Worm (Caenorhabditis elegans) whole organism, L1 larva: ENCODE measurements around the gene srz-20.

Source experiments
- C04F5.9 ChIP-seq: sonication (generic microtip); optimal IDR thresholded peaks from 2 replicates; lab custom pipeline; 2016; ENCODE audit warnings: missing genetic modification characterization, missing compliant biosample characterization
- C16A3.4 ChIP-seq: fragments of 150-350 bp; optimal IDR thresholded peaks from 2 replicates; lab custom pipeline; 2014; ENCODE audit warnings: missing biosample characterization, missing genetic modification characterization
- C34B4.2 ChIP-seq: sonication (generic microtip); optimal IDR thresholded peaks from 2 replicates; lab custom pipeline; 2017; ENCODE audit warnings: mild to moderate bottlenecking, missing genetic modification characterization, missing compliant biosample characterization
- aha-1 ChIP-seq: fragments of 150-350 bp; optimal IDR thresholded peaks from 2 replicates; lab custom pipeline; 2014; ENCODE audit warnings: missing biosample characterization, missing genetic modification characterization
- alr-1 ChIP-seq: fragments of 200-800 bp; sonication (Bioruptor generic); optimal IDR thresholded peaks from 2 replicates; lab custom pipeline; 2018; ENCODE audit warnings: borderline replicate concordance, mild to moderate bottlenecking, missing genetic modification characterization, missing compliant biosample characterization
- aly-2 ChIP-seq: fragments of 150-350 bp; optimal IDR thresholded peaks from 2 replicates; lab custom pipeline; 2014; ENCODE audit warnings: missing biosample characterization, missing genetic modification characterization
- ama-1 ChIP-seq: fragments of 150-350 bp; optimal IDR thresholded peaks from 2 replicates; lab custom pipeline; 2014
- blmp-1 ChIP-seq: fragments of 150-350 bp; optimal IDR thresholded peaks from 2 replicates; lab custom pipeline; 2014; ENCODE audit warnings: missing biosample characterization, missing genetic modification characterization
- ceh-8 ChIP-seq: fragments of 200-800 bp; sonication (Bioruptor generic); optimal IDR thresholded peaks from 2 replicates; lab custom pipeline; 2018; ENCODE audit warnings: mild to moderate bottlenecking, missing genetic modification characterization, moderate library complexity, missing compliant biosample characterization
- ceh-82 ChIP-seq, 3 experiments: fragments of 150-350 bp in 1 of 3; sonication (generic microtip) in 2 of 3; optimal IDR thresholded peaks; 2 replicates each; lab custom pipeline; 2014 to 2017; ENCODE audit warnings: missing biosample characterization in 3 of 3, missing genetic modification characterization in 3 of 3
- dpl-1 ChIP-seq, 3 experiments: fragments of 150-350 bp in 2 of 3; sonication (generic microtip) in 1 of 3; optimal IDR thresholded peaks; 2 replicates each; lab custom pipeline; 2014 to 2017; ENCODE audit warnings: missing biosample characterization in 3 of 3, missing genetic modification characterization in 3 of 3, missing genetic modification reagents in 3 of 3
- dsc-1 ChIP-seq: sonication (generic microtip); optimal IDR thresholded peaks from 2 replicates; lab custom pipeline; 2016; ENCODE audit warnings: mild to moderate bottlenecking, missing genetic modification characterization, missing compliant biosample characterization
- efl-1 ChIP-seq, 4 experiments: fragments of 150-350 bp; optimal IDR thresholded peaks in 3 of 4; peaks in 1 of 4; 1 replicate in 1 of 4; 2 replicates in 3 of 4; lab custom pipeline; 2014; ENCODE audit warnings: missing biosample characterization in 2 of 4, missing genetic modification characterization in 2 of 4, missing genetic modification reagents in 2 of 4
- egl-13 ChIP-seq: sonication (generic microtip); optimal IDR thresholded peaks from 2 replicates; lab custom pipeline; 2016; ENCODE audit warnings: missing genotype, missing genetic modification reagents, missing genetic modification characterization, missing compliant biosample characterization
- elt-2 ChIP-seq: sonication (generic microtip); optimal IDR thresholded peaks from 2 replicates; lab custom pipeline; 2016; ENCODE audit warnings: missing genetic modification characterization, mild to moderate bottlenecking, inconsistent platforms, missing compliant biosample characterization, missing genetic modification reagents
- elt-3 ChIP-seq, 6 experiments: fragments of 150-350 bp in 1 of 6; sonication (generic microtip); optimal IDR thresholded peaks; 2 replicates each; lab custom pipeline; 2017 to 2018; ENCODE audit warnings: missing biosample characterization in 6 of 6, missing genetic modification characterization in 6 of 6, inconsistent platforms in 1 of 6
- ets-5 ChIP-seq: fragments of 200-800 bp; sonication (Bioruptor generic); IDR thresholded peaks from 2 replicates; pipeline ENCODE4 v1.3.6; 2022; ENCODE audit warnings: missing genetic modification characterization, missing compliant biosample characterization
- fkh-10 ChIP-seq: sonication (generic microtip); optimal IDR thresholded peaks from 2 replicates; lab custom pipeline; 2017; ENCODE audit warnings: missing biosample characterization, missing genetic modification reagents, missing genetic modification characterization
- fkh-4 ChIP-seq: sonication (generic microtip); optimal IDR thresholded peaks from 2 replicates; lab custom pipeline; 2016; ENCODE audit warnings: missing compliant biosample characterization, missing genetic modification characterization, borderline replicate concordance
- fos-1 ChIP-seq: fragments of 150-350 bp; optimal IDR thresholded peaks from 2 replicates; lab custom pipeline; 2014; ENCODE audit warnings: missing biosample characterization, missing genetic modification characterization
- grh-1 ChIP-seq: fragments of 200-800 bp; sonication (Bioruptor generic); IDR thresholded peaks from 2 replicates; pipeline ENCODE4 v1.3.6; 2022; ENCODE audit warnings: missing genetic modification reagents, missing genetic modification characterization, missing compliant biosample characterization
- hlh-17 ChIP-seq: fragments of 200-800 bp; sonication (Bioruptor generic); optimal IDR thresholded peaks from 2 replicates; lab custom pipeline; 2018; ENCODE audit warnings: missing genetic modification characterization, mild to moderate bottlenecking, missing compliant biosample characterization, moderate library complexity, borderline replicate concordance
- jun-1 ChIP-seq: fragments of 150-350 bp; optimal IDR thresholded peaks from 2 replicates; lab custom pipeline; 2014; ENCODE audit warnings: missing biosample characterization, missing genetic modification reagents, missing genetic modification characterization
- lin-14 ChIP-seq: fragments of 200-800 bp; sonication (Bioruptor generic); optimal IDR thresholded peaks from 2 replicates; lab custom pipeline; 2018; ENCODE audit warnings: mild to moderate bottlenecking, missing genetic modification characterization, moderate library complexity, missing compliant biosample characterization
- lin-15B ChIP-seq: fragments of 150-350 bp; sonication (generic microtip); optimal IDR thresholded peaks from 3 replicates; lab custom pipeline; 2014; ENCODE audit warnings: missing biosample characterization, missing genetic modification characterization
- lin-35 ChIP-seq, 2 experiments: fragments of 150-350 bp; optimal IDR thresholded peaks; 2 replicates each; lab custom pipeline; 2014; ENCODE audit warnings: missing biosample characterization in 2 of 2, missing genetic modification characterization in 2 of 2, missing genetic modification reagents in 2 of 2
- lin-39 ChIP-seq: fragments of 150-350 bp; optimal IDR thresholded peaks from 2 replicates; lab custom pipeline; 2014; ENCODE audit warnings: missing biosample characterization, missing genetic modification reagents, missing genetic modification characterization
- lsy-2 ChIP-seq, 2 experiments: fragments of 150-350 bp; optimal IDR thresholded peaks; 2 replicates each; lab custom pipeline; 2014; ENCODE audit warnings: missing biosample characterization in 2 of 2, missing genetic modification characterization in 2 of 2
- mab-9 ChIP-seq: fragments of 200-800 bp; sonication (Bioruptor generic); IDR thresholded peaks from 2 replicates; pipeline ENCODE4 v1.3.6; 2022; ENCODE audit warnings: missing genetic modification reagents, missing genetic modification characterization, missing compliant biosample characterization
- mdl-1 ChIP-seq, 2 experiments: fragments of 150-350 bp; optimal IDR thresholded peaks; 2 replicates each; lab custom pipeline; 2014 to 2017; ENCODE audit warnings: missing biosample characterization in 2 of 2, missing genetic modification characterization in 2 of 2, inconsistent platforms in 1 of 2
- mep-1 ChIP-seq: fragments of 150-350 bp; optimal IDR thresholded peaks from 2 replicates; lab custom pipeline; 2014; ENCODE audit warnings: missing biosample characterization, missing genetic modification characterization
- nhr-237 ChIP-seq: fragments of 150-350 bp; optimal IDR thresholded peaks from 2 replicates; lab custom pipeline; 2014; ENCODE audit warnings: missing biosample characterization, missing genetic modification characterization
- nhr-28 ChIP-seq: fragments of 150-350 bp; optimal IDR thresholded peaks from 2 replicates; lab custom pipeline; 2014; ENCODE audit warnings: missing biosample characterization, missing genetic modification characterization
- nhr-71 ChIP-seq: sonication (generic microtip); optimal IDR thresholded peaks from 2 replicates; lab custom pipeline; 2016; ENCODE audit warnings: mild to moderate bottlenecking, missing genetic modification characterization, moderate library complexity, missing compliant biosample characterization
- nhr-77 ChIP-seq: fragments of 150-350 bp; optimal IDR thresholded peaks from 2 replicates; lab custom pipeline; 2014; ENCODE audit warnings: missing biosample characterization, missing genetic modification characterization
- nhr-85 ChIP-seq: sonication (generic microtip); peaks from one replicate; lab custom pipeline; 2016; ENCODE audit warnings: missing genetic modification characterization, inconsistent platforms, missing compliant biosample characterization
- nhr-90 ChIP-seq: sonication (generic microtip); optimal IDR thresholded peaks from 2 replicates; lab custom pipeline; 2016; ENCODE audit warnings: mild to moderate bottlenecking, missing genetic modification characterization, missing compliant biosample characterization; ENCODE audit not compliant: poor library complexity
- rnt-1 ChIP-seq: sonication (generic microtip); optimal IDR thresholded peaks from 2 replicates; lab custom pipeline; 2016; ENCODE audit warnings: mild to moderate bottlenecking, missing genetic modification characterization, moderate library complexity, missing compliant biosample characterization
- skn-1 ChIP-seq: fragments of 150-350 bp; optimal IDR thresholded peaks from 2 replicates; lab custom pipeline; 2014; ENCODE audit warnings: missing biosample characterization, missing genetic modification characterization
- sox-4 ChIP-seq: sonication (generic microtip); optimal IDR thresholded peaks from 2 replicates; lab custom pipeline; 2016; ENCODE audit warnings: missing genetic modification characterization, missing compliant biosample characterization
- sptf-1 ChIP-seq: fragments of 150-350 bp; optimal IDR thresholded peaks from 2 replicates; lab custom pipeline; 2014; ENCODE audit warnings: missing biosample characterization, missing genetic modification characterization
- tbx-2 ChIP-seq: sonication (generic microtip); optimal IDR thresholded peaks from 2 replicates; lab custom pipeline; 2016; ENCODE audit warnings: missing genetic modification characterization, missing compliant biosample characterization
- unc-130 ChIP-seq: fragments of 150-350 bp; optimal IDR thresholded peaks from 2 replicates; lab custom pipeline; 2017; ENCODE audit warnings: missing biosample characterization, missing genetic modification characterization, inconsistent platforms
- unc-30 ChIP-seq: sonication (generic microtip); optimal IDR thresholded peaks from 2 replicates; lab custom pipeline; 2017; ENCODE audit warnings: missing biosample characterization, missing genetic modification characterization
- unc-62 ChIP-seq: fragments of 150-350 bp; optimal IDR thresholded peaks from 2 replicates; lab custom pipeline; 2014; ENCODE audit warnings: missing biosample characterization, missing genetic modification reagents, missing genetic modification characterization
- unc-98 ChIP-seq: fragments of 200-800 bp; sonication (Bioruptor generic); IDR thresholded peaks from 2 replicates; pipeline ENCODE4 v1.3.6; 2022; ENCODE audit warnings: missing genetic modification characterization, missing compliant biosample characterization
- vab-15 ChIP-seq: sonication (generic microtip); optimal IDR thresholded peaks from 2 replicates; lab custom pipeline; 2017; ENCODE audit warnings: missing genotype, mild to moderate bottlenecking, missing genetic modification characterization, missing compliant biosample characterization
- zip-4 ChIP-seq: fragments of 200-800 bp; sonication (Bioruptor generic); optimal IDR thresholded peaks from 2 replicates; lab custom pipeline; 2018; ENCODE audit warnings: mild to moderate bottlenecking, missing genetic modification characterization, moderate library complexity, missing compliant biosample characterization
- ztf-11 ChIP-seq, 2 experiments: sonication (generic microtip); optimal IDR thresholded peaks; 2 replicates each; lab custom pipeline; 2016 to 2017; ENCODE audit warnings: missing genetic modification characterization in 2 of 2, missing biosample characterization in 1 of 2, missing compliant biosample characterization in 1 of 2

Gene srz-20

DNA sequence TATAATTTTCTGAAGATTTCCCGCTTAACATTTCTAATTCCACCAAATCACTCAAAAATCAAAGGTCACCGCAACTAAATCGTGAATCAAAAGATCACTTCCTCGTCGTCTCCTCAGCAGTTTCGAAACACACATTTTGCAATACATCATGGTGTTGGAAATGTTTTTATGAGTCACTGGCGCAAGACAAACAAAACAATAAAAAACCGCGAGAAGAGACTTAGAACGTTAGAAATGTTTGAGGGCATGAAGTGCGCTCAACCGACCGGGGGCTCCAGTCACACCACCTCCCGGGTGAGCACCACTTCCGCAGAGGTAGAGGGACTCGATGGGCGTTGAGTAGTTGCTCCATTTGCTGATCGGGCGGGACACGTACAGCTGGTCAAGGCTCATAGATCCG lies 40.1 kb upstream of the srz-20 start:
- TF ChIP-seq skn-1 (tag; lab: Kevin White, UChicago), result peak; percentile 21
- TF ChIP-seq tbx-2, result no peak
- TF ChIP-seq lin-14 (GFP tag; lab: Kevin White, UChicago), result peak; percentile 79
- TF ChIP-seq ama-1 (lab: Kevin White, UChicago), result no peak
- TF ChIP-seq dpl-1 (GFP tag; optimal IDR thresholded peaks at IDR 0.05; lab: Kevin White, UChicago), result peak in 2 of 3 experiments; percentile 15 to 25
- TF ChIP-seq nhr-85 (tag; lab: Kevin White, UChicago), result peak; percentile 76
- no peak for TF ChIP-seq C04F5.9
- no peak for TF ChIP-seq vab-15 (tag; lab: Kevin White, UChicago)
- TF ChIP-seq lsy-2 (tag; optimal IDR thresholded peaks at IDR 0.05; lab: Kevin White, UChicago), result peak in 1 of 2 experiments; percentile 38
- peak; percentile 74 for TF ChIP-seq fos-1
- TF ChIP-seq unc-30 (tag; lab: Kevin White, UChicago), result no peak
- no peak for TF ChIP-seq grh-1 (GFP tag; lab: Robert Waterston, UW)
- no peak for TF ChIP-seq fkh-10 (GFP tag; lab: Kevin White, UChicago)
- peak in 5 of 6 experiments; percentile 9 to 57 (median 22) for TF ChIP-seq elt-3 (tag; optimal IDR thresholded peaks at IDR 0.05; lab: Kevin White, UChicago)
- no peak for TF ChIP-seq zip-4
- no peak for TF ChIP-seq nhr-90 (tag; lab: Kevin White, UChicago)
- TF ChIP-seq C16A3.4 (tag; lab: Kevin White, UChicago), result peak; percentile 29
- peak; percentile 9 for TF ChIP-seq mep-1 (tag; lab: Kevin White, UChicago)
- TF ChIP-seq ets-5, result no peak
- TF ChIP-seq efl-1 (optimal IDR thresholded peaks at IDR 0.05; lab: Kevin White, UChicago), result peak; percentile 30 to 33
- TF ChIP-seq efl-1 (GFP tag; optimal IDR thresholded peaks at IDR 0.05 in 1 of 2; lab: Kevin White, UChicago), result peak; percentile 15 to 79
- 0 out of 2 replicates have a peak, but pooled peaks have one; percentile 15 for TF ChIP-seq unc-98 (GFP tag; lab: Robert Waterston, UW)
- peak; percentile 70 for TF ChIP-seq jun-1 (tag; lab: Kevin White, UChicago)
- no peak for TF ChIP-seq hlh-17 (GFP tag; lab: Kevin White, UChicago)
- no peak for TF ChIP-seq fkh-4 (tag; lab: Kevin White, UChicago)
- TF ChIP-seq alr-1 (tag; lab: Kevin White, UChicago), result no peak
- no peak for TF ChIP-seq aly-2 (tag; lab: Kevin White, UChicago)
- no peak for TF ChIP-seq unc-130
- TF ChIP-seq mdl-1 (tag; optimal IDR thresholded peaks at IDR 0.05; lab: Kevin White, UChicago), result peak in 1 of 2 experiments; percentile 39
- TF ChIP-seq lin-39 (tag; lab: Kevin White, UChicago), result no peak
- TF ChIP-seq nhr-71, result no peak
- 0 out of 2 replicates have a peak, but pooled peaks have one; percentile 26 for TF ChIP-seq mab-9 (GFP tag; lab: Robert Waterston, UW)
- no peak for TF ChIP-seq elt-2 (tag; lab: Kevin White, UChicago)
- TF ChIP-seq lin-35 (GFP tag; optimal IDR thresholded peaks at IDR 0.05; lab: Kevin White, UChicago), result peak; percentile 5 to 16
- TF ChIP-seq nhr-237 (tag; lab: Kevin White, UChicago), result no peak
- TF ChIP-seq sox-4 (tag; lab: Kevin White, UChicago), result no peak
- TF ChIP-seq lin-15B (tag; lab: Kevin White, UChicago), result no peak
- peak; percentile 14 for TF ChIP-seq blmp-1
- peak; percentile 41 for TF ChIP-seq dsc-1 (tag; lab: Kevin White, UChicago)
- TF ChIP-seq sptf-1 (tag; lab: Kevin White, UChicago), result no peak
- no peak for TF ChIP-seq ztf-11 (tag; optimal IDR thresholded peaks at IDR 0.05; lab: Kevin White, UChicago)
- peak in 2 of 3 experiments; percentile 15 to 42 for TF ChIP-seq ceh-82 (tag; optimal IDR thresholded peaks at IDR 0.05; lab: Kevin White, UChicago)
- no peak for TF ChIP-seq ceh-8
- TF ChIP-seq egl-13, result no peak
- TF ChIP-seq nhr-77 (tag; lab: Kevin White, UChicago), result no peak
- TF ChIP-seq nhr-28, result no peak
- TF ChIP-seq unc-62, result no peak
- no peak for TF ChIP-seq C34B4.2 (tag; lab: Kevin White, UChicago)
- TF ChIP-seq rnt-1 (tag; lab: Kevin White, UChicago), result peak; percentile 39
- no peak for TF ChIP-seq aha-1 (tag; lab: Kevin White, UChicago)
